Worm (Caenorhabditis elegans) whole organism, dauer: ENCODE measurements around the gene F13H6.5.

Experiments used
- unc-62 ChIP-seq: sonication (generic microtip); optimal IDR thresholded peaks from 2 replicates; lab custom pipeline; 2017; ENCODE audit warnings: missing biosample characterization, missing genetic modification reagents, missing genetic modification characterization

F13H6.5 gene

DNA sequence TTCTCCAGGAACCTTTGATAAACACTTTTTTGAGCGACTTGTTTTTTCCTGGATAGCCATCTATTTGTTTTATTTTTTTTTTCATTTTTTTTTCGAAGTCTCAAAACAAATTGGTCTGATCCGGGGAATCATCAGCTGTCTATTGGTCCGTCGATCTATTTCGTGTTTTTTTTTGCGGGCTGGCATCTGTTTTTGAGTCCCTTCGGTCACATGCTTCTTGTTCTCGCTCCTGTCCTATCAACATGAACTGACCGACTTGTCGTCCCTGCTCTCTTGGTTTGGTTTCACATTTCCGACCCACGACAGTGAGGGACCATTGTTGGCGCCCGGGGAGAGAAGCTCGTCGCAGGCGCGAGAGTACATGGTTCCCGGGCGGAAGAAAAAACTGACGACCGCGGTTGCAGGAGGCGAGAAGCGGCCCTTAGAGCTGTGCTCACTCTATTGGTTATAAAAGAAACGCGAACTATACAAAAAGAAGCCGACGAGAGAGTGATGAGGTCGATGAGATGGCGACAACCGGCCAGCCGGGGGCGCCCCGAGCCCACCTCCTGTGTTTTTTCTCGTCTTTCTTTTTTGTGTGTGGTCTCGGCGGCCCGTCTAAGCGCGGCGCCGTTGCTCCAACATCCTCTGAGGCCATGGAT, 30.1 kb downstream of the F13H6.5 start:
- TF ChIP-seq unc-62 (GFP tag; lab: Kevin White, UChicago) = no peak

DNA sequence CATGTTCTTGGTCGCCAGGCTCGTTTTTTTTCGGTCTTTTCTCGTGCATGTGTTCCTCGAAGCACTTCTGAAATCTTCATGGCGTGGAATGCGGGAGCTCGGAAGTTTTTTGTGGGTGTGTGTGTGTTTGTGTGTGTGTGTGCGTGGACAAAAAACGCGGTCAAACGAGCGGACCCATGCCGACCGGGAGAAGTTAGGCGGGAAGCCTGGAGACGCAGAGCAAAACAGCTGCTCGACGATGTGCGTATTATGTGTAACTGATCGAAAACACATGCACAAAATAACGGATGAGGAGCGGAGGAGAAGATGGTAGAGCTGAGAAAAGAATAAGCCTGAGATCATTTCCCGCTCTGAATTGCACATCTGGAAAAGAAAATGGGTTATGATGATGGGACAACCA, 32.2 kb downstream of the F13H6.5 start:
- TF ChIP-seq unc-62 (GFP tag; lab: Kevin White, UChicago) = no peak

DNA sequence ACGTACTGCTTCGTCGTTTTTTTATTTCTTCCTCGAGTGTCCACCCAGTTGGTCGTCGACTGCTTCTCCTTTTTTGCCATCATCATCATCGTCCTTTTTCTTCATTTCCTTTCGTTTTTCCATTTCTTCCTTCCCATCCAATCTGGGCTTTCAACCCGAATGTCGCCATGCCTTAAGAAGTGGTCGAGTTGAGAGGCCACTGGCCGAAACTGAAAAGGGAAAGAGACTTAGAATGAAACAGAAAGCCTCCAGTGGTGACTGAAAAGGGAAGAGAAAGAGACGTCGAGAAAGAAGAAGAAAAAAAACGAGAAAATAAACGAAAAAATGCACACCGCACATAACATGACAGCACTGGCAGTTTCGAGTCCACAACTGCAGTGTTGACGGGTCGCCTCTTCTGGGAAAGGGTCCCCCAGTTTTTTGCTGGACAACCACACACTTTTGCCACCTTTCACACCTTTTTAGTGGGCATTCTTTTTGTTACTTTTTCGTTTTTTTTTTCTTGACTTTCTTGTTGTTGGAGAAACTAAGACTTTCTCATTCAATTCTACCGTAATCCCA, 33.6 kb downstream of the F13H6.5 start:
- no peak for TF ChIP-seq unc-62 (GFP tag; lab: Kevin White, UChicago)

DNA sequence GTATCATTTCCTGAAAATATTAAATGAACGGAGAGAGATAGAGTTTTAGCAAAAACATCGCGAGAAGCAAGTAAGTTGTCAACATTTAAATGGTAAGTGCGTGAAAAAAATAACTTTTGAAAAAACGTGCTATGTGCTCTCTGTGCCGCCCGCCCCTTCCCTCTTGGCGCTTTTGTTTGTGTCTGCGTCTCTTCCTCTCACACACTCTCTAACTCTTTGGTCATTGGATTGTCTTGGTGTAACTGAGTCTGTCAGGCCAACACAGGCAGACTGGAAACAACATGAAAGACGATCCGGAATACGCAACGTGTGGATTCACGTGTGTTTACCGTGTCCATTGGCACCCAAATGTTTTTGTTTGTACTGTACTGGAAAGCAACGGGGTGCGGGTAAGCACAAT, 38.6 kb downstream of the F13H6.5 start, which contains the start of gene T28C12.6:
Gene T28C12.6 (minus strand): TSS at position 12 of the 400 bp plus-strand sequence.
- TF ChIP-seq unc-62 (GFP tag; lab: Kevin White, UChicago) = no peak

DNA sequence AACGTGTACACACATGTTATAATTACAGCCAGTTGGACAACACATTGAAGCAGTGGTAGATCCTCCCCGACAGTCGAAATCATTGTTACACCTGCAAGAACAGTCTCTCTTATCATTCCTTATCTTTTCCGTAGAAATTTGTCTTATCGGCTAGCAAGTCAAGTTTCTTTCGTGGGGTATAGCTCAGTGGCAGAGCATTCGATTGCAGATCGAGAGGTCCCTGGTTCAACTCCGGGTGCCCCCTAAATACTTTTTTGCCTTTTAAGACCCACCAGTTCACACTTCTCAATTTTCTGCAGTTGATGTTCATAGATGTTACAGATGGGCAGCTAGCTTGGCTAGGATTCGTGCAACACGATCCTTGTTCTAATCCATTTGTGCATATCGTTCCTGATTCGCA, 39.5 kb downstream of the F13H6.5 start:
- TF ChIP-seq unc-62 (GFP tag; lab: Kevin White, UChicago) = no peak

DNA sequence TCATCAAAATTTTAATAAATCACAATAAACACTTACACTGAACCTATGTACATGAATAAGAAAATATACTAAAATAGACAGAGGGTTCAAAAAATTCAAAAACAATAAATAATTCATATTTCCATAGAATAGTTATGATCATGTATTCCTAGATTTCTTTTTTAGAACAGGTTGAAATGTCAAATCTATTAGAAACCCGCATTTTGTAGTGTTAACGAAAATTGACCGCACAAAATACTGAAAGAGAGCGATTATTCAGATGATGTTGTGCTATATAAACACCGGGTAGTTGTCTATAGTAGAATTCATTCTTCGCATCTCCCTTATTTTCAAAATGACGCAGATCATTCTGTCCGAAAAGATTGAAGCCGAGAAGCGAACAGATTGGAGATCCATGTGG, 43.1 kb downstream of the F13H6.5 start, which contains the start of gene T28C12.1:
Gene T28C12.1 (plus strand): TSS at position 301 of the 400 bp plus-strand sequence.
- no peak for TF ChIP-seq unc-62 (GFP tag; lab: Kevin White, UChicago)

DNA sequence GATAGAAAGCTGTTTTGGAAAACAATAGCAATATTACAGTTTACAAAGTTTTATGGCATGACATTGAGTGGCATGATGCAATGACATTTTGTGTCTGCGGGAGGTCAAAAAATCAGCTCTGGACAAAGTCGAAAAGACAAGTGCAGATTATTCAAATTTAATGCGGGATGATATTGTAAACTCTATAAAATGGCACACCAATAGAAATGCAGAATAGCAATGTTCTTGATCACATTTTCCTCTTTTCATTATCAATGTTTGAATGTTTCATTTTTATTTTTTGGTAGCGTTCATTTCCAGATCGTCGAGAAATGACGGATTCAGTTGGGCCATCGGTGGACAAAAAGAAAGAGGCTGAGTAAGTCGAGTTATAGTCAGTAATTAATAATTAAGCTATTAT, 45.8 kb downstream of the F13H6.5 start, which contains the start of gene T28C12.2:
Gene T28C12.2 (plus strand): TSS at position 301 of the 400 bp plus-strand sequence.
- no peak for TF ChIP-seq unc-62 (GFP tag; lab: Kevin White, UChicago)

DNA sequence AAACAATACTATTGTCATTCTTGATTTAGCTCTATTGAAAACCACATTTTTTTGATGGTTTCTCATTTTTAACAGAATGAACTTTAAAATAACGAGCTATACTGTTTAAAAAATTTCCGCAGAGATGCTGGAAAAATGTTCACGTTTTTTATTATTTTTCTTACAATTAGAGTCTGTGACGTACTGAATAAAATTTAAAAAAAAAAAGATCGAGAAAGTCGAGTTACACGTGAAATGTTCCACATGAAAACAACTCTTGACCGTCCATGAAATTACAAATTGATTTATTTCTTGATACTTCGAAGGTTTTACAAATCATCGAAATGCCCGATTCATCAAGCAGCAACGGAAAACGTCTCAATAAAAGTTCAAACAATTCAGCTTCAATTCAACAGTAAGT, 47.8 kb downstream of the F13H6.5 start, which contains the start of gene fbxa-202:
Gene fbxa-202 (plus strand): TSS at position 301 of the 400 bp plus-strand sequence.
- TF ChIP-seq unc-62 (GFP tag; lab: Kevin White, UChicago) = no peak

DNA sequence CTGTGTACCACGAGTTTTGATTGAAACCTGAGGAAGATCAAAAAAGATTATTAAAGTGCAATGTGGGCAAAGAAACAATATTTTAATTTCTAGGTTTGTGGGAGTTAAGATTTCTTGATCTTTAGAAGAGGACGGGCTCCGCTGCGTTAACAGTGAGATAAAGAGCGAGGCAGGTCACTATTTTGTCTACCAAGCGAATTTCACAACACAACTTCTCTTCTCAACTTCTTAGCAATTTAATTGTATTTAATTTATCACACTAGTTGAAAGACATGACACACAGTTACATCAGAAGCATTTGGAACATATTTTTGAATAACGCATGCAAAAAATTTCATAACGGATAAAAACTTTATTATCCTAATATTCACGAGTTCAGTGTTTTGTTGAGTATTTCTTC, 48.4 kb downstream of the F13H6.5 start:
- TF ChIP-seq unc-62 (GFP tag; lab: Kevin White, UChicago) = no peak

DNA sequence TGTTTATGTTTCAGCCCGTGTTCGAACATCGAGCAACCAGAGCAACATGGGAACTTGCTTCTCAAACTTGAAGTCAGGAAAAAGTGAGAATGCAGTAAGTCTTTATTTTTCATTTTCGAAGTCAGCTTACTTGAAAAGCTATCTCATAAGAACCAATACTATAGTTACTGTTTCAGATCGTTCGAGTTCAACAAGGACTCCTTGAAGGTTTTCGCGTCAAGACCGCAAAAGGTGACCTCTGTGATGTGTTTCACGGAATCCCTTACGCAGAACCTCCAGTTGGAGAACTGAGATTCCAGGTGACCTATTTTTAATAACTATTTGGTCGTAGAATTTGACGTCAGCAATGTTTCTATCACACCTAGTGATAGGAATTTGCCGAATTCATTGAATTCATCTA, 51.1 kb downstream of the F13H6.5 start:
- TF ChIP-seq unc-62 (GFP tag; lab: Kevin White, UChicago) = no peak

DNA sequence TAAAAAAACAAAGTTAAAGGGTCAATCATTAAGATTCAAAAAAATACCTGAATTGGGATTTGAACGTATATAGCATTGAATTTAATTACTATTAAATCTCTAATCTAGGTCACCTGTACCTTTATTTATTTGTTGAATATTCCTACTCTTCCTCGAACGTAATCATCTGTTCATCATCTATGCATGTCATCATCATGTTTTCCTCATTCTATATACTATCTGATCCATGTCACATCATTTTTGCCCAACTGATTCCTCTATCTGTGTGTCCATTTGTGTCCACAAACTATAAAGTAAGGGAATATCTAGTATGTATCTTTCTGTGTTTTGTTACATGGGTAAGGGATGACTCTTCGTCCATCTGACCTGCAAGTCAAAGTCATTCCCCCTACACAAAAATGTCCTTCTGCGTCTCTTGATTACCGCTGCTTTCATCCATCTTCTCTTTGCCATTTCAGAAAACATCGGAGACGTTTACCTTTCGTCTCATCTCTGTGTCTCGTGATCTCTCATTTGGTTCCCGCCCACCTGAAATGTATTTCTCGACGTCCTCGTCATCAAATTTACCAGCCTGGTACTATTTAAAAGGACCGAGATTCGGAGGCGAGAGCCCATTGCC, 51.9 kb downstream of the F13H6.5 start:
- TF ChIP-seq unc-62 (GFP tag; lab: Kevin White, UChicago) = no peak
